Fruit fly (Drosophila melanogaster): ENCODE measurements around the gene shtd.
A peak's percentile ranks its signal among the peaks of the same experiment; 100 is the strongest.

The shtd gene

dm6 chrX:15471904-15472303 is 9.7 kb upstream of the shtd start, which contains the start of the genes Grip128 and Alg14 (continued):
- TF ChIP-seq wek (GFP tag; optimal IDR thresholded peaks at IDR 0.05) (no peak), peb (GFP tag; IDR thresholded peaks at IDR 0.05) (no peak), CG6791 (GFP tag; IDR thresholded peaks at IDR 0.05; ENCODE audit: partially characterized antibody) (peak; percentile 69; the same call in 2 of the 3 replicates), Eip74EF (GFP tag; optimal IDR thresholded peaks at IDR 0.05) (no peak), p53 (GFP tag; optimal IDR thresholded peaks at IDR 0.05) (no peak), nau (GFP tag; optimal IDR thresholded peaks at IDR 0.05) (no peak), chn (GFP tag; optimal IDR thresholded peaks at IDR 0.05) (no peak), zen2 (GFP tag; IDR thresholded peaks at IDR 0.05; ENCODE audit: partially characterized antibody) (peak; percentile 59; the same call in 1 of the 3 replicates), klu (GFP tag; IDR thresholded peaks at IDR 0.05) (no peak), CG12104 (GFP tag; optimal IDR thresholded peaks at IDR 0.05) (no peak), mld (GFP tag; IDR thresholded peaks at IDR 0.05; ENCODE audit: partially characterized antibody) (0 out of 3 replicates have a peak, but pooled peaks have one; percentile 45), pzg (GFP tag; optimal IDR thresholded peaks at IDR 0.05) (peak; percentile 27), unc-4 (GFP tag; IDR thresholded peaks at IDR 0.05; ENCODE audit: partially characterized antibody) (peak; percentile 50; the same call in 1 of the 2 replicates), MTF-1 (GFP tag; optimal IDR thresholded peaks at IDR 0.05; ENCODE audit: borderline replicate concordance) (no peak), pfk (GFP tag; optimal IDR thresholded peaks at IDR 0.05) (no peak), pho (GFP tag; optimal IDR thresholded peaks at IDR 0.05) (no peak), CG12299 (tag; optimal IDR thresholded peaks at IDR 0.05) (no peak), jigr1 (GFP tag; IDR thresholded peaks at IDR 0.05) (no peak), zf30C (GFP tag; optimal IDR thresholded peaks at IDR 0.05) (no peak), Dp (GFP tag; optimal IDR thresholded peaks at IDR 0.05) (peak; percentile 48), Taf1 (GFP tag; IDR thresholded peaks at IDR 0.05) (no peak), Fer1 (GFP tag; optimal IDR thresholded peaks at IDR 0.05) (no peak), scrt (GFP tag; optimal IDR thresholded peaks at IDR 0.05) (no peak), CG3726 (GFP tag; IDR thresholded peaks at IDR 0.05) (no peak), CG18764 (GFP tag; optimal IDR thresholded peaks at IDR 0.05) (no peak), CG7839 (tag; optimal IDR thresholded peaks at IDR 0.05) (no peak), slbo (GFP tag; IDR thresholded peaks at IDR 0.05) (no peak), Atf6 (GFP tag; IDR thresholded peaks at IDR 0.05) (no peak), fu2 (GFP tag; optimal IDR thresholded peaks at IDR 0.05) (no peak), grn (GFP tag; optimal IDR thresholded peaks at IDR 0.05) (no peak), ems (GFP tag; optimal IDR thresholded peaks at IDR 0.05) (no peak), pan (optimal IDR thresholded peaks at IDR 0.05) (no peak), pan (GFP tag; optimal IDR thresholded peaks at IDR 0.05 in 1 of 2, IDR thresholded peaks at IDR 0.05 in 1 of 2) (no peak), CG6813 (GFP tag; optimal IDR thresholded peaks at IDR 0.05) (no peak), gcm (GFP tag; optimal IDR thresholded peaks at IDR 0.05) (no peak), cato (GFP tag; optimal IDR thresholded peaks at IDR 0.05; ENCODE audit: borderline replicate concordance) (no peak), Dll (GFP tag; IDR thresholded peaks at IDR 0.05; ENCODE audit: partially characterized antibody) (peak; percentile 68), CG18619 (GFP tag; optimal IDR thresholded peaks at IDR 0.05) (no peak), phol (tag; optimal IDR thresholded peaks at IDR 0.05) (peak; percentile 73), salm (tag; optimal IDR thresholded peaks at IDR 0.05) (no peak), CG7963 (GFP tag; IDR thresholded peaks at IDR 0.05; ENCODE audit: partially characterized antibody) (0 out of 3 replicates have a peak, but pooled peaks have one; percentile 17), CG7556 (GFP tag; optimal IDR thresholded peaks at IDR 0.05) (no peak), CG17186 (GFP tag; optimal IDR thresholded peaks at IDR 0.05) (no peak), CG9876 (GFP tag; optimal IDR thresholded peaks at IDR 0.05) (no peak), Nf-YB (GFP tag; optimal IDR thresholded peaks at IDR 0.05) (no peak), row (GFP tag; IDR thresholded peaks at IDR 0.05) (no peak), CG17912 (GFP tag; optimal IDR thresholded peaks at IDR 0.05) (no peak), yki (optimal IDR thresholded peaks at IDR 0.05) (no peak), sd (tag; optimal IDR thresholded peaks at IDR 0.05) (no peak), Atf3 (GFP tag; optimal IDR thresholded peaks at IDR 0.05) (no peak), MBD-R2 (GFP tag; IDR thresholded peaks at IDR 0.05) (peak; percentile 74)

Measured in whole organism, embryonic.